Fruit fly (Drosophila melanogaster): ENCODE data around the gene CG32074.
"Not testable (repeated sequence)": the region's sequence is repeated elsewhere in the genome, so short reads cannot be mapped to it uniquely, and the experiment has no call there.

CG32074 gene

dm6 chr3L:11132055-11132454 is at the start of gene CG32074:
CG32074 (minus strand) TSS chr3L:11132322.
- TF ChIP-seq CG8478, CTCF (optimal IDR thresholded peaks at IDR 0.05): not testable (repeated sequence)

dm6 chr3L:11173049-11173564 is 41.0 kb upstream of the CG32074 start, which contains the start of gene CG14142:
CG14142 (plus strand) TSS chr3L:11173514.
- no peak for TF ChIP-seq CTCF (optimal IDR thresholded peaks at IDR 0.05)

DNA sequence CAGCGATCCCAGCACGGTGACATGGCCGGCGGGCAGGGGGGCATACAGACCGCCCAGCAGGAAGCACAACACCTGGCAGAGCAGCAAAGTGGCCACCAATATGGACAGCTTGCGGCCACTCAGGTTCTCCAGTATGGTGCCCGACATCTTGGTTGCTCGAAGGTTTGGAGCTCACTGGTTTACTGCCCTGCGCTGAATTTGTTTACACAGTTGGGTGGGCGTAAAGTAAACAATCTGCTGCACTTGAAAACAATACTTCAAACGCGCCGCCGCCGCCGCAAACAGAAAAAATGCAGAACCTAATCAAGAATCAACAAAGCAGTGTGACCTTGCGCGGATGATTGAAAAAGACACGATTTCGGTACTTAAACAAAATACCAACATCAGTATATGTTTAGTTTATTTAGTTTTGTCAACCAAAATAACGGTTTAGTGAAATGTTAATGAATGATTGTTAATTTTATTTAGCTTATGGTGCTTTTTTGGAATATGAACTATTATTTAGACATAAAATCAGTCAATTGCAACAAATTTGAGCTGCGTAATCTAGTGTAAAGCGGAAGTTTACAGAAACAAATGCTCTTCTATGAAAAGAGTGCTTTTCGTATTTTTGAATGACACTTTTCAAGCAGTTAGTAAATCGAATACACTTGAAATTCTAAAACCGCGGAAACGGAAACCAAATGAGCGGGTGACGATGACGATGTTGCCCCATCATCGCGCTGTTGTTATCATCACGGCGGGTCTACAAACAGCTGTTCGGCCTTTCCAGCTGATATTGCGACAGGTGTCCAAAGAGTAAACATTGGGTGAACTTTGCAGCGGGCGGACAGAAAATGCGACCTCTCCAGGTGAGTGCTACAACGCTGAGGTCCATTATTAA is 37.4 kb upstream of the CG32074 start, which contains the start of the genes wls and Adck5:
TSS of gene wls (minus strand) at position 327 of the 883 bp plus-strand sequence.
TSS of gene Adck5 (plus strand) at position 519 of the 883 bp plus-strand sequence.
- no peak for TF ChIP-seq CG8478 (optimal IDR thresholded peaks at IDR 0.05)
- TF ChIP-seq CTCF (optimal IDR thresholded peaks at IDR 0.05) = no peak

- TF ChIP-seq CG8478 (optimal IDR thresholded peaks at IDR 0.05) = no peak
These were observed 32.8 kb upstream of the CG32074 start, which contains the start of gene Alg10 for dm6 chr3L:11164899-11165298. Alg10 (plus strand) TSS chr3L:11164971.

- no peak for TF ChIP-seq CTCF (optimal IDR thresholded peaks at IDR 0.05)
These were observed 23.3 kb upstream of the CG32074 start for dm6 chr3L:11155380-11155779.

- no peak for TF ChIP-seq CTCF (optimal IDR thresholded peaks at IDR 0.05)
- TF ChIP-seq CG8478 (optimal IDR thresholded peaks at IDR 0.05) = no peak
These were observed 18.7 kb upstream of the CG32074 start, which contains the start of gene CG6216 for dm6 chr3L:11150735-11151287. CG6216 (minus strand) TSS chr3L:11150785.

- TF ChIP-seq CTCF (optimal IDR thresholded peaks at IDR 0.05) = no peak
- no peak for TF ChIP-seq CG8478 (optimal IDR thresholded peaks at IDR 0.05)
These were observed 16.5 kb upstream of the CG32074 start for dm6 chr3L:11148478-11149251.

DNA sequence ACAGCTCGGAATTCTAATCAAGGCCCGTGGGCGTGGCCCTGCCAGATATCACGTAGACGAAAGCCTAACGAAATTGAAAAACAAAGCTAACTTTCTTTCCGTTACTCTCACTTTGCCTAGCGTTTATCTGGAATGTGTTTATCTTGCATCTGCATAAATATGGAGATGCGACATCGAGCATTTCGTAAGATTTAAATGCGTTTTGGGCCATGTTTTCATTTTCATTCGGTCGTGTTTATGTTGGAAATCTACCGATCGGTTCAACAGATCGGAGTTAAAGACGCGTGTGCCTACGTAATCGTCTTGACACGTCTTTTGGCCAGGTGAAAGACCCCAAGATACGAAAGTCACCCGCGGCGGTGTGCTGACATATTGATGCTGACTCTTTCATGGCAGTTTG is 15.6 kb upstream of the CG32074 start:
- TF ChIP-seq CTCF (optimal IDR thresholded peaks at IDR 0.05) = no peak
- no peak for TF ChIP-seq CG8478 (optimal IDR thresholded peaks at IDR 0.05)

dm6 chr3L:11145065-11145464 is 12.9 kb upstream of the CG32074 start:
- TF ChIP-seq CG8478 (optimal IDR thresholded peaks at IDR 0.05) (no peak), CTCF (optimal IDR thresholded peaks at IDR 0.05) (no peak)

- TF ChIP-seq CTCF (optimal IDR thresholded peaks at IDR 0.05) = no peak
- no peak for TF ChIP-seq CG8478 (optimal IDR thresholded peaks at IDR 0.05)
These were observed 6.7 kb upstream of the CG32074 start for dm6 chr3L:11138862-11139261.

- TF ChIP-seq CTCF (optimal IDR thresholded peaks at IDR 0.05) = no peak
These were observed 4.2 kb upstream of the CG32074 start for dm6 chr3L:11136349-11136748.

- TF ChIP-seq CTCF (optimal IDR thresholded peaks at IDR 0.05) (no peak), CG8478 (optimal IDR thresholded peaks at IDR 0.05) (no peak)
These were observed 3.7 kb upstream of the CG32074 start, which contains the start of gene IRSp53 for dm6 chr3L:11135846-11136245. IRSp53 (plus strand) TSS chr3L:11136049.

DNA sequence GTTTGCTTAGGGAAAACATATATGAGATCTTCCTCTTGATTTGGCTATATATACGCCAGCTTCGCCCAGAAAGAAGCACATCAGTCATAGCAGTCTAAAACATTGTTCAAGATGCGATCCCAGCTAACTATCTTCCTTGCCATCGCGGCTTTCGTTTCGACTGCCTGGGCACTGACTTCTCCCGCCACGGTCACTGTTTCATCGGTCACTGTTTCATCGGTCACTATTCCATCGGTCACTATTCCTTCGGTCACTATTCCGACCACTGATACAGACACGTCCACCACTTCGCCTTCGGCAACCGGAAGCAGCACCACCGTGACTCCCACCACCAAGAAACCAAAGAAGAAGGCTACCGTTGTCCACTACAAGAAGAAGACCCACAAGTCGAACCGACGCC is 2.8 kb upstream of the CG32074 start, which contains the start of gene CG14143:
TSS of gene CG14143 (plus strand) at position 102 of the 400 bp plus-strand sequence.
- TF ChIP-seq CTCF, CG8478 (optimal IDR thresholded peaks at IDR 0.05): not testable (repeated sequence)

DNA sequence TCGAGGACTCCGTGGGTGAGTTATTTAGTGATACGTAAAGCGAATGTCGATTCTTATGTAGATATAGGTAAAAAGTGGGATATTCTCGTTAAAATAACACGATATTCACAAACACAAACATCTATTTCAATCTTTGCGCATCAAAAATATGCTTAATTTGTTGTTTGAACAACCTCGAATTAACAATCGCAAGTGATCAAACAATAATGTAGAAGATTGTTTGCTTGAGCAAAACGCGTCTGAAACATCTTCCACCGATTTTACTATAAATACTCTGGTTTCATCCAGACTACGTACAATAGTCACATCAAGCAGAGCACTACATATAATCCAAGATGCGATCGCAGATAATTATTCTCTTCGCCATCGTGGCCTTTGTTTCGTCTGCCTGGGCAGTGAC is 1.6 kb downstream of the CG32074 start, which contains the start of gene nol:
TSS of gene nol (plus strand) at position 301 of the 400 bp plus-strand sequence.
- TF ChIP-seq CTCF (optimal IDR thresholded peaks at IDR 0.05) (no peak), CG8478 (optimal IDR thresholded peaks at IDR 0.05) (no peak)

Data from S2 (cell line).